Fruit fly (Drosophila melanogaster) whole organism: ENCODE results near the gene Arp5.

Source experiments
- CG8478 ChIP-seq: fragments of >200 bp; optimal IDR thresholded peaks from 2 replicates; lab custom pipeline; 2018; ENCODE audit warnings: inconsistent platforms
- Dll ChIP-seq: fragments of >200 bp; optimal IDR thresholded peaks from 2 replicates; lab custom pipeline; 2017
- EcR ChIP-seq, 2 experiments: fragments of >200 bp; optimal IDR thresholded peaks; 2 replicates each; lab custom pipeline; 2017; ENCODE audit warnings: missing biosample characterization in 2 of 2, missing genetic modification characterization in 2 of 2, missing genetic modification reagents in 2 of 2
- pan ChIP-seq: fragments of >200 bp; optimal IDR thresholded peaks from 2 replicates; lab custom pipeline; 2017
- psq ChIP-seq: fragments of >200 bp; optimal IDR thresholded peaks from 2 replicates; lab custom pipeline; 2017
- usp ChIP-seq: fragments of >200 bp; optimal IDR thresholded peaks from 2 replicates; lab custom pipeline; 2017; ENCODE audit warnings: missing biosample characterization, missing genetic modification characterization, mixed read lengths

Gene Arp5

DNA sequence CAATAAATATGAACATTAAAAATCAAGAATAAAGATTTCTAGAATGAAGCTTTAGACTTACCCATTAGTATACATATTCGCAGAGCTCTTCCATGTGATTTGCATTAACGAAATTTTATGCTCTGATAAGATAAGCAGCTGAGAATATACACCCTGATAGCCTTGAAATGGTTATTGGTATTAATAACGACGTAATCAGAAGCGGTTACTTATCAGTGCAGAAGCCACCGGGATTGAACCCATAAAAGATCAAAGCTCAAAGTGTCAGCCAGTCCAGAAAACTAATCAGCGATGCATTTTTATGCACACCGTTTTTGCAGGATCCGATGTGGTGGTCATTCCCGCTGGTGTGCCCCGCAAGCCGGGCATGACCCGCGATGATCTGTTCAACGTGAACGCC is 42.1 kb downstream of the Arp5 start:
- TF ChIP-seq EcR (GFP tag; optimal IDR thresholded peaks at IDR 0.05; lab: Kevin White, UChicago) (no peak), CG8478 (no peak), pan (lab: Kevin White, UChicago) (no peak), psq (no peak), usp (no peak), Dll (lab: Kevin White, UChicago) (no peak)

DNA sequence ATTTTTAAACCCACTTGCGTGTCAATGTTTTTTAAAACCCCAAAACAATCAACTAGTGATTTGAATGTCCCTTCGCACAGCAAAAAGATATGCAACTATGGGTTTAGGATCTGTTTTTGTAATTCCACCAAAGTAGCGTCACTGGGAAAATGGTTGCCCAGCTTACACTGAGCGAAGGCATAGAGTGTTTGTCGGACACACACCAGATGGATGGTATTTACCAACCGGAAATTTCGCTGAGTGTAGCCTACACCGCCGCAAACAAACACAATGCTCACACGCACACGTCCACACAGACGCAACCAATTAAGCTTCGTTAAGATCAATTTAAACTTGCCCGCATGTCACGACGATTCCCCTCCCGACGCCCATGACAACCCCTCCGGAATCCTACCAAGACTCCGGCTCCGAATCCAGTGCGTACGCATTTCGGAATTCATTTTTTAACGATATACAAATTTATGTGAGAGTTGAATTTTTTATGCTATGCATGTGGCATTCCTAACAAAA is 43.5 kb downstream of the Arp5 start:
- TF ChIP-seq CG8478 (no peak), psq (no peak)

DNA sequence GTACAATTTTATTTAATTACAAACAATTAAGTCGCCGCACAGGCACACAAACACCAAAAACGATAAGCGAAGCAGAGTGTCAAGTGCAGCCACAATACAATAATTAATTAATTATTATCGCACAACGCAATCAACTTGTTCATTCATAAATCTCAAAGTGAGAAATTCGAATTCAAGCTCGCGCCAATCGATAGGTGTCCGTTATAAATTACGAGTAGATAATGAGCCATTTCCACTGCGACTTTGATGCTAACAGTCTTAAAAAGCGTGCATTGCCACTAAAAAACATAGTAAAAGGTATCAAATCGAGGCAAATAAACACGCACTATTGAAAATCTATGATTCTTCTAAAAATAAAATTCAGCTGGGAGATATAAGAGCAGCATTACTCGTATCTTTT is 44.9 kb downstream of the Arp5 start:
- TF ChIP-seq Dll (lab: Kevin White, UChicago) (no peak), psq (no peak), pan (lab: Kevin White, UChicago) (no peak), usp (no peak), EcR (GFP tag; optimal IDR thresholded peaks at IDR 0.05; lab: Kevin White, UChicago) (no peak), CG8478 (no peak)

DNA sequence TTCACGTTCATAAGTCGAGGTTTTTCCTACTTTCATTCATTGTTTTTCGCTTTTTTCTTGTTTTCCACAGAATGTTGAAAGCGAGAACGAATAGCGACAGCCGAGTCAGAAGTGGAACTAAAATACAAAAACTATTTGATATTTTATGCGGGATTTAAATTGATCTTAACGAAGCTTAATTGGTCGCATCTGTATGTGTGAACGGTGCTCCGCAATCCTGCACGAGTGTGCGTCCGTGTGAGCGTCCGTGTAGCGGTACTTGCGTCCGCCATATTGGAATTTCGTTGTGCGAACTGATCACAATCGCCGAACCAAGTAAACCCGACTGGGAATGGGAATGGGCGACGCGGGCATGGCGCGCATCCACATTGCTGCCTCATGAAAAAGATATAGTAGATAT is 46.9 kb downstream of the Arp5 start:
- TF ChIP-seq CG8478 (no peak), usp (no peak), Dll (lab: Kevin White, UChicago) (no peak), psq (no peak), EcR (GFP tag; optimal IDR thresholded peaks at IDR 0.05; lab: Kevin White, UChicago) (no peak), pan (lab: Kevin White, UChicago) (no peak)

DNA sequence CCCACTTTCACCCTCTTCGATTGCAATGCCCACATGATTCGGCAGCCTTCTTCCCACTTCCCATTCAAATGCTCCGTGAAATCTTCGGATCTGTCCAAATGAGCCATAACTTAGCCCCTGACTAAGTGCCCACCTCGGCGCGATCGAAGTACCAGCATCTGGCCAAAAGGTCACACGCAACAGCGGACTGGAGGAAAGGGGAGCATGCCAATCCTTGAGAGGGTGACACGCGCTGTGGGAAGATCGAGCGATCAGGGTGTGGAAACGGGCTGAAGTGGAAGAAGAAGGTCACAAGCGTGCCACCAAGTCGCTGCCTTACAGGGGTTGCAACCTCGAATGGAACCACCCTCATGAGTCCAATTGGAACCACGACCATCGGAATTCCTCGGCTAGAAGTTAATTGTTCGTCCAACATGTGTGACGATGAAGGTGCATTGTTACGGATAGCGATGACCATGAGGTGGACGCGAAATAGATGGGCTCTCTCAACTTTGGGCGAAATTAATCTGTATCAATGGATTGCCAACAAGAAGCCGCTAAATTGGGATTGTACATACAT is 49.5 kb downstream of the Arp5 start:
- TF ChIP-seq usp (no peak), Dll (lab: Kevin White, UChicago) (no peak), CG8478 (no peak), pan (lab: Kevin White, UChicago) (no peak), EcR (GFP tag; optimal IDR thresholded peaks at IDR 0.05; lab: Kevin White, UChicago) (no peak), psq (no peak)

DNA sequence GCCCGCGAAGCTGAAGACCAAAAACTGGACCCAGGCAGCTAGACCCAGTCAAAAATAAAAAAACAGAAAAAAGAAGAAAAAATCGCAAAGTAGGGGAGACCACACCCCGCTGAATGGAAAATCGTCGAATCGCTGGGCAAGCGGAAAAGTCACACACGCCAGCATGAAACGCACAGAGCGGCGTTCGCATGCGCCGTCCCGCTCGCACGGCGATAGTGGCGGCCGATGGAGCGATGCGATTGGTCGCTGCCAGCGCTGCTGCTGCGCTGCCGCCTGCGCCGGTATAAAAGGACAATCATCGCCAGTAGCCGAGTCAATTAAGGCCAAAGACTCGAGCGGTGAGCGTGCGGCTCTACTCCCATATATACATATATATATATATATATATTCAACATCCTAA is 50.6 kb downstream of the Arp5 start, which contains the start of gene repo:
repo (plus strand) TSS at position 314 of the 400 bp plus-strand sequence.
- TF ChIP-seq Dll (lab: Kevin White, UChicago) (no peak), CG8478 (no peak), EcR (GFP tag; optimal IDR thresholded peaks at IDR 0.05; lab: Kevin White, UChicago) (no peak), psq (no peak), pan (lab: Kevin White, UChicago) (no peak), usp (no peak)
